Worm (Caenorhabditis elegans) whole organism, young adult: ENCODE results near the gene gst-5.
"Not testable (repeated sequence)": the region's sequence is repeated elsewhere in the genome, so short reads cannot be mapped to it uniquely, and the experiment has no call there.

ENCODE experiments used
- B0035.1 ChIP-seq: sonication (generic microtip); optimal IDR thresholded peaks from 2 replicates; lab custom pipeline; 2016; ENCODE audit warnings: missing genetic modification characterization, mild to moderate bottlenecking, missing compliant biosample characterization, missing genotype, missing genetic modification reagents
- T07F8.4 ChIP-seq: sonication (generic microtip); optimal IDR thresholded peaks from 2 replicates; lab custom pipeline; 2016; ENCODE audit warnings: mild to moderate bottlenecking, missing genetic modification characterization, moderate library complexity, missing compliant biosample characterization
- T26A5.8 ChIP-seq: sonication (generic microtip); optimal IDR thresholded peaks from 2 replicates; lab custom pipeline; 2016; ENCODE audit warnings: missing genetic modification characterization, missing compliant biosample characterization
- Y95B8A.8 ChIP-seq: fragments of 200-800 bp; sonication (Bioruptor generic); IDR thresholded peaks from 2 replicates; pipeline ENCODE4 v1.3.6; 2022; ENCODE audit warnings: missing genetic modification reagents, missing genetic modification characterization, missing compliant biosample characterization
- attf-3 ChIP-seq: fragments of 200-800 bp; sonication (Bioruptor generic); conservative IDR thresholded peaks from 2 replicates; pipeline ENCODE4 v1.3.6; 2022; ENCODE audit warnings: missing genetic modification reagents, missing genetic modification characterization, missing compliant biosample characterization
- attf-6 ChIP-seq: fragments of 200-800 bp; sonication (Bioruptor generic); IDR thresholded peaks from 2 replicates; pipeline ENCODE4 v1.3.6; 2022; ENCODE audit warnings: missing genetic modification reagents, missing genetic modification characterization, missing compliant biosample characterization
- efl-1 ChIP-seq: fragments of 150-350 bp; optimal IDR thresholded peaks from 2 replicates; lab custom pipeline; 2014; ENCODE audit warnings: missing biosample characterization, missing genetic modification reagents, missing genetic modification characterization
- mel-28 ChIP-seq: sonication (generic microtip); optimal IDR thresholded peaks from 2 replicates; lab custom pipeline; 2016; ENCODE audit warnings: borderline replicate concordance, mild to moderate bottlenecking, missing genetic modification characterization, missing compliant biosample characterization
- nhr-90 ChIP-seq: sonication (generic microtip); optimal IDR thresholded peaks from 2 replicates; lab custom pipeline; 2016; ENCODE audit warnings: missing genotype, mild to moderate bottlenecking, missing genetic modification characterization, missing compliant biosample characterization
- sea-2 ChIP-seq: fragments of 200-800 bp; sonication (Bioruptor generic); IDR thresholded peaks from 2 replicates; pipeline ENCODE4 v1.3.6; 2022; ENCODE audit warnings: missing genetic modification characterization, missing compliant biosample characterization
- unc-62 ChIP-seq: fragments of 150-350 bp; optimal IDR thresholded peaks from 2 replicates; lab custom pipeline; 2014; ENCODE audit warnings: missing biosample characterization, missing genetic modification reagents, missing genetic modification characterization
- ztf-28 ChIP-seq: fragments of 200-800 bp; sonication (Bioruptor generic); IDR thresholded peaks from 2 replicates; pipeline ENCODE4 v1.3.6; 2022; ENCODE audit warnings: missing genetic modification reagents, missing genetic modification characterization, missing compliant biosample characterization

- not testable (repeated sequence) for TF ChIP-seq sea-2; nhr-90 (tag; lab: Kevin White, UChicago); attf-6 (GFP tag; lab: Robert Waterston, UW); attf-3; mel-28 (tag; lab: Kevin White, UChicago); B0035.1 (tag; lab: Kevin White, UChicago); efl-1 (GFP tag; lab: Kevin White, UChicago); T26A5.8; Y95B8A.8; T07F8.4 (tag; lab: Kevin White, UChicago); unc-62 (GFP tag; lab: Kevin White, UChicago); ztf-28 (GFP tag; lab: Robert Waterston, UW)
These were observed 27.3 kb upstream of the gst-5 start, which contains the start of gene Y19D2B.1 for ce11 chrII:10922874-10923273.
